Fruit fly (Drosophila melanogaster): ENCODE results near the gene NELF-B.

Gene NELF-B

DNA sequence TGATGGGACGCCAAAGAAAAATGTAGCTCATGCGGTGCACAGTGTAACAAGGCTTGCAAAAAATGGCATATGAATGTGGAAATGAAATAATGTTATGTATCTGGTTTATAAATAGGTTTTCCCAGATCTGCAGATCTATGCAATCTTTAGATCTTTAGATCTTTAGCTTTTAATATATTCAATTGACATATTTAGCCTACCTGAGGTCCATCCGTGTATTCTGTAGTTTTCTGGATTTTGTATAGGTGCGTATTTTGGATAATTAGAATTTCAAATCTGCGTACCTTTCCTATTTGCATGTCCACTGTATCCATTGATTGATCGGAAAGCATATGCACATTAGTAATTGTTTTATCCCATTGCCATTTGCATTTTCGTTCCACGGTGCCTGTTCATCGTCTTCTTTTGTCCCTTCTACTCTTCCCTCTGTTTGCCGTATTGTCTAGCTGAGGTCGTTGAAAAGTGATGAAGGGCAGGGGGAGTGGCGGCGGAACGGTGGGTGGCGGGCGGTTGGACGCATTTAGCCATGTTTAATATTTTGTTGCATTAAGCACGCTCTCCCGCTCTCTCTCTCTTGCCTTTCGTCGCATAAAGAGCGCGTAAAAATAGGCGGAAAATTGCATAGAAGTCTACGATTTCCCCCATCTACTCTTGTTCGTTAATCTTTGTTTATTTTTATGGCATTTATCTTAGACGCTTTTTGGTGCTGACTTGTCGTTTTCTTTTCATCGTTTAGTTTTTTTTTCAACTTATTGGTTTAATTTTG is 19.0 kb downstream of the NELF-B start, which contains the start of gene CHES-1-like (continued):
- no peak for TF ChIP-seq Hr83 (GFP tag; optimal IDR thresholded peaks at IDR 0.05; ENCODE audit: poor library complexity, severe bottlenecking)
- TF ChIP-seq tai (GFP tag; optimal IDR thresholded peaks at IDR 0.05), result peak; percentile 49
- TF ChIP-seq CG32264 (GFP tag; optimal IDR thresholded peaks at IDR 0.05), result peak; percentile 19
- peak; percentile 77 for TF ChIP-seq Sp1 (GFP tag; optimal IDR thresholded peaks at IDR 0.05)
- peak; percentile 53 for TF ChIP-seq Rel (GFP tag; optimal IDR thresholded peaks at IDR 0.05)
- TF ChIP-seq Rel (tag; optimal IDR thresholded peaks at IDR 0.05), result peak; percentile 10
- TF ChIP-seq lola (GFP tag; optimal IDR thresholded peaks at IDR 0.05), result no peak
- peak; percentile 19 to 85 for TF ChIP-seq foxo (GFP tag; optimal IDR thresholded peaks at IDR 0.05)
- TF ChIP-seq Hnf4 (GFP tag; optimal IDR thresholded peaks at IDR 0.05), result peak; percentile 58
- TF ChIP-seq usp (GFP tag; optimal IDR thresholded peaks at IDR 0.05), result no peak
- peak; percentile 94 for TF ChIP-seq sv (GFP tag; optimal IDR thresholded peaks at IDR 0.05)
- no peak for TF ChIP-seq jim (GFP tag; optimal IDR thresholded peaks at IDR 0.05)
- peak; percentile 74 for TF ChIP-seq dmrt93B (GFP tag; optimal IDR thresholded peaks at IDR 0.05)
- TF ChIP-seq fru (GFP tag; optimal IDR thresholded peaks at IDR 0.05), result peak; percentile 91
- TF ChIP-seq CG9705 (GFP tag; optimal IDR thresholded peaks at IDR 0.05), result peak; percentile 54
- peak; percentile 36 for TF ChIP-seq Dif (GFP tag; optimal IDR thresholded peaks at IDR 0.05; ENCODE audit: partially characterized antibody)
- no peak for TF ChIP-seq sage (GFP tag; optimal IDR thresholded peaks at IDR 0.05)
- TF ChIP-seq Mio (GFP tag; optimal IDR thresholded peaks at IDR 0.05), result no peak

DNA sequence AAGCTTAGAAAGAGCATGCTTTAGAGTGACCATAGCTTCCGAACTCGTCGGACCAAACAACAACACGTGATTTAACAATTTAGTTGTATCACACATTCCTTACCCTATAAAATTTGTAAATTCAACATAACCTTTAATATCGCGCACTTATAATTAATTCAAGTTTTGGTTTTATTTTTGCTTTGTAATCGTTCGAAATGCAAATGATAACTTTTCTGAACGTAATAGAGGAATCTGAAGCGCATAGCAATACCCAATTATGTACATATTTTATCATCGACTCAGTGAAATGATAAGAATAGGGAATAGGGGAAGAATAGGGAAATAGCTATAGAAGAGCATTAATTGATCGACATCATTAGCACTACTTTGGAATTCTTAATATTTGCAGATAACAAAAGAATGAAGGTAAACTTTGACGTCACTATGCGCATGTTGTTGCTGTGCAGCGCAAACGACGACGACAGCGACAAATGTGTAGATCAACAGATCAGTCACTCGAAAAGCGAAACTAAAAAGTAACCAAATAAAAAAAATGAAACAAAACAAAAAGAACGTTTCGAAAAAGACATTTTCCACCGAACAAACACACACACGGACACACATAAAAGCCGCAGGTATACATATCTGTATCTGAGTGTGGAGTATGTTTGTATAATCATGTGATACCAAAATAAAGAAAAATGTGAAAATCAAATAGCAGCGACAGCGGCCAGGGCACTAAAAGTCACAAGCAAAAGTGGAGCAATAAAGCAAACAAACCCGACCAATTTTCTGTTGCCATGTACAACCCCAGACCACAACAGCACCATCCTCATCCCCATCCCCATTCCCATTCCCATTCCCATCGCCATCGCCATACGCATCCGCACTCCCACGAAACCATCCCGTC is 20.6 kb downstream of the NELF-B start:
- peak; percentile 44 for TF ChIP-seq pan (optimal IDR thresholded peaks at IDR 0.05)
- no peak for TF ChIP-seq ey (GFP tag; optimal IDR thresholded peaks at IDR 0.05)

DNA sequence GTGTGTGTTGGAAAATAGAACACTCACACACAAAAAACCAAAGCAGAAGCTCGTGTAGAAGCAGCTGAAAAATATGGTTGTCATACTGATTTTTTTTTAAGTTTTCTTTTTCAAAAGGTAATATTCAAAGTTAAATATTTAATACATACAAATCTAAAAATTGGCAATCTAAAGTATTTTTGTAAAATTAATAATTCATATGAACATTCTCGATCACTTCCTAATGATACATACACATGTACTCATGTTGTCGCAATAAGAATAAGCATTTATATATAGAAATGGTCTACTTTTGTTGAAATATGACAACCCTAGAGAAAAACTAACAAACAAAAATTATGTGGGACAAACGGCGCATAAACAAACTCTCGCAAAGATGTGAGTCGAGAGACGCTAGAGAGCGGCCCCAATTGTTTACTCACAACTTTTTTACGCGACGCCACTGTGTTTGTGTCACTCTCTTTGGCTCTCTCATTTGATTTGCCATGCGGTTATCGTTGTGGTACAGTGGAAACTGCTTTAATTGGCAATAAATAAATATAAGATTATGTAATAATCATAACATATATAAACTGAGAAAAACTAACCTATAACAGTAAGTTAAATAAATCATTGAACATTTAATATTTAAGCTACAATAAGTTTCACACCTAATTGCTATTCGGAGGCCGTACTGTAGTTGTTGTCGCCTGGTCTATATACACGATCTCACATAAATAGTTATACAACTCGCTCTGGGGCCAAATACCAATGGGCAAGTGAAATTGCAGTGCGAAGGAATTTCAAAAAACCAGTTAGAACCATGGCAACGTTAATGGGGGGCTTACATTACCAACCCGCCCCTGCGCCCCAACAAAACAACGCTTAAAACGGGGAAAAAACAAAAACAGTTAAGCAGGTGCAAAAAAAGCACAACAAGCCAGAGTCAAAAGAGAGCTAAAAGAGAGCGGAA is 21.5 kb downstream of the NELF-B start:
- TF ChIP-seq usp (GFP tag; optimal IDR thresholded peaks at IDR 0.05) (no peak), brk (GFP tag; optimal IDR thresholded peaks at IDR 0.05) (peak; percentile 94), tai (GFP tag; optimal IDR thresholded peaks at IDR 0.05) (peak; percentile 83), CrebA (GFP tag; optimal IDR thresholded peaks at IDR 0.05; ENCODE audit: borderline replicate concordance) (peak; percentile 86), Vsx2 (GFP tag; optimal IDR thresholded peaks at IDR 0.05; ENCODE audit: partially characterized antibody) (no peak), Hr78 (GFP tag; optimal IDR thresholded peaks at IDR 0.05) (no peak), CG9705 (GFP tag; optimal IDR thresholded peaks at IDR 0.05) (peak; percentile 99), br (GFP tag; optimal IDR thresholded peaks at IDR 0.05) (peak; percentile 95), N (GFP tag; optimal IDR thresholded peaks at IDR 0.05) (no peak), fru (GFP tag; optimal IDR thresholded peaks at IDR 0.05) (peak; percentile 97), CG32264 (GFP tag; optimal IDR thresholded peaks at IDR 0.05) (peak; percentile 83), Myc (optimal IDR thresholded peaks at IDR 0.05) (no peak), rgr (GFP tag; optimal IDR thresholded peaks at IDR 0.05) (peak; percentile 99), lola (GFP tag; optimal IDR thresholded peaks at IDR 0.05) (no peak), Jra (GFP tag; optimal IDR thresholded peaks at IDR 0.05) (peak; percentile 92), dsf (GFP tag; optimal IDR thresholded peaks at IDR 0.05; ENCODE audit: borderline replicate concordance) (peak; percentile 91), Dif (GFP tag; optimal IDR thresholded peaks at IDR 0.05; ENCODE audit: partially characterized antibody) (peak; percentile 79), Dfd (GFP tag; optimal IDR thresholded peaks at IDR 0.05) (peak; percentile 74), Abd-B (GFP tag; optimal IDR thresholded peaks at IDR 0.05) (no peak), sv (GFP tag; optimal IDR thresholded peaks at IDR 0.05) (peak; percentile 90), GATAd (GFP tag; optimal IDR thresholded peaks at IDR 0.05) (peak; percentile 86), woc (GFP tag; optimal IDR thresholded peaks at IDR 0.05) (peak; percentile 88), Hr83 (GFP tag; optimal IDR thresholded peaks at IDR 0.05; ENCODE audit: poor library complexity, severe bottlenecking) (peak; percentile 7), pan (optimal IDR thresholded peaks at IDR 0.05) (no peak), dl (GFP tag; optimal IDR thresholded peaks at IDR 0.05; ENCODE audit: insufficient read depth in 1 of 2, partially characterized antibody in 2 of 2) (peak; percentile 65 to 71), dmrt93B (GFP tag; optimal IDR thresholded peaks at IDR 0.05) (peak; percentile 97), h (GFP tag; optimal IDR thresholded peaks at IDR 0.05) (peak; percentile 97), sage (GFP tag; optimal IDR thresholded peaks at IDR 0.05) (peak; percentile 93), OdsH (GFP tag; optimal IDR thresholded peaks at IDR 0.05) (peak; percentile 98), jim (GFP tag; optimal IDR thresholded peaks at IDR 0.05) (peak; percentile 53), psq (GFP tag; optimal IDR thresholded peaks at IDR 0.05) (peak; percentile 98), Hnf4 (GFP tag; optimal IDR thresholded peaks at IDR 0.05) (peak; percentile 94), Sp1 (GFP tag; optimal IDR thresholded peaks at IDR 0.05) (peak; percentile 99), ey (GFP tag; optimal IDR thresholded peaks at IDR 0.05) (peak; percentile 94), Rel (GFP tag; optimal IDR thresholded peaks at IDR 0.05) (peak; percentile 86), Rel (tag; optimal IDR thresholded peaks at IDR 0.05) (peak; percentile 96)
